Fruit fly (Drosophila melanogaster): ENCODE results near the gene CG12071.

CG12071 gene

dm6 chr3R:30855176-30855575 lies 25.7 kb downstream of the CG12071 start:
- no peak for TF ChIP-seq Hmr (GFP tag; optimal IDR thresholded peaks at IDR 0.05)
- TF ChIP-seq sens (GFP tag), result no peak
- TF ChIP-seq CG11696 (GFP tag; IDR thresholded peaks at IDR 0.05), result no peak
- peak; percentile 66 for TF ChIP-seq pros (GFP tag; optimal IDR thresholded peaks at IDR 0.05)
- peak; percentile 12 for TF ChIP-seq CG13894 (tag; optimal IDR thresholded peaks at IDR 0.05)
- peak; percentile 65 for TF ChIP-seq oc (tag; optimal IDR thresholded peaks at IDR 0.05)
- no peak for TF ChIP-seq HLH54F (GFP tag; optimal IDR thresholded peaks at IDR 0.05)
- TF ChIP-seq CG16863 (GFP tag; optimal IDR thresholded peaks at IDR 0.05), result no peak
- TF ChIP-seq CG16779 (GFP tag; IDR thresholded peaks at IDR 0.05), result no peak
- 0 out of 3 replicates have a peak, but pooled peaks have one; percentile 4 for TF ChIP-seq Optix (GFP tag; IDR thresholded peaks at IDR 0.05)
- TF ChIP-seq fd64A (GFP tag; optimal IDR thresholded peaks at IDR 0.05), result no peak
- no peak for TF ChIP-seq nmo (GFP tag; optimal IDR thresholded peaks at IDR 0.05)
- no peak for TF ChIP-seq ATbp (GFP tag; optimal IDR thresholded peaks at IDR 0.05)
- TF ChIP-seq Nf-YB (GFP tag; optimal IDR thresholded peaks at IDR 0.05), result peak; percentile 40
- no peak for TF ChIP-seq Drgx (GFP tag; IDR thresholded peaks at IDR 0.05)
- TF ChIP-seq Bgb (GFP tag; IDR thresholded peaks at IDR 0.05; ENCODE audit: partially characterized antibody), result no peak
- no peak for TF ChIP-seq CG17328 (GFP tag; IDR thresholded peaks at IDR 0.05)
- no peak for TF ChIP-seq HHEX (GFP tag; optimal IDR thresholded peaks at IDR 0.05)
- TF ChIP-seq CG6791 (GFP tag; IDR thresholded peaks at IDR 0.05; ENCODE audit: partially characterized antibody), result no peak
- no peak for TF ChIP-seq p53 (GFP tag; optimal IDR thresholded peaks at IDR 0.05)
- TF ChIP-seq tll (GFP tag; optimal IDR thresholded peaks at IDR 0.05), result peak in 1 of 2 experiments; percentile 84
- TF ChIP-seq Rx (GFP tag; IDR thresholded peaks at IDR 0.05), result no peak
- TF ChIP-seq Doc3 (GFP tag; IDR thresholded peaks at IDR 0.05; ENCODE audit: partially characterized antibody), result no peak
- TF ChIP-seq Xrp1 (GFP tag; IDR thresholded peaks at IDR 0.05), result no peak
- TF ChIP-seq gcm2 (GFP tag; optimal IDR thresholded peaks at IDR 0.05), result no peak
- TF ChIP-seq Fer2 (tag; optimal IDR thresholded peaks at IDR 0.05), result no peak
- no peak for TF ChIP-seq hth (optimal IDR thresholded peaks at IDR 0.05)
- no peak for TF ChIP-seq B-H2 (GFP tag; optimal IDR thresholded peaks at IDR 0.05)
- no peak for TF ChIP-seq ara (GFP tag; IDR thresholded peaks at IDR 0.05)
- no peak for TF ChIP-seq CG15601 (tag; optimal IDR thresholded peaks at IDR 0.05)
- no peak for TF ChIP-seq z (GFP tag; IDR thresholded peaks at IDR 0.05)
- no peak for TF ChIP-seq CoRest (tag; optimal IDR thresholded peaks at IDR 0.05)
- no peak for TF ChIP-seq sug (tag; optimal IDR thresholded peaks at IDR 0.05)
- no peak for TF ChIP-seq CHES-1-like (GFP tag; optimal IDR thresholded peaks at IDR 0.05)
- no peak for TF ChIP-seq exex (tag; optimal IDR thresholded peaks at IDR 0.05)
- TF ChIP-seq zen (tag; optimal IDR thresholded peaks at IDR 0.05), result peak; percentile 71
- no peak for TF ChIP-seq lola (GFP tag; optimal IDR thresholded peaks at IDR 0.05)

- TF ChIP-seq vvl (GFP tag; IDR thresholded peaks at IDR 0.05) (no peak), dysf (GFP tag; IDR thresholded peaks at IDR 0.05) (no peak), D19B (GFP tag; optimal IDR thresholded peaks at IDR 0.05) (no peak), mirr (GFP tag; optimal IDR thresholded peaks at IDR 0.05) (no peak), CG8281 (tag; optimal IDR thresholded peaks at IDR 0.05) (no peak), Oli (tag; optimal IDR thresholded peaks at IDR 0.05) (no peak), CG7786 (GFP tag; optimal IDR thresholded peaks at IDR 0.05) (no peak), Sin3A (optimal IDR thresholded peaks at IDR 0.05) (no peak), D (optimal IDR thresholded peaks at IDR 0.05) (peak; percentile 89), D (GFP tag; optimal IDR thresholded peaks at IDR 0.05) (no peak), Atf6 (GFP tag; IDR thresholded peaks at IDR 0.05) (no peak), CG2199 (GFP tag; IDR thresholded peaks at IDR 0.05) (no peak), sr (GFP tag; IDR thresholded peaks at IDR 0.05) (no peak), CG8359 (GFP tag; optimal IDR thresholded peaks at IDR 0.05; ENCODE audit: borderline replicate concordance) (no peak), seq (GFP tag; IDR thresholded peaks at IDR 0.05) (peak; percentile 49; the same call in 1 of the 2 replicates), CG16863 (GFP tag; optimal IDR thresholded peaks at IDR 0.05) (no peak), CG7372 (GFP tag; IDR thresholded peaks at IDR 0.05) (no peak), org-1 (GFP tag; optimal IDR thresholded peaks at IDR 0.05) (no peak)
Measured at dm6 chr3R:30851843-30852365, 28.9 kb downstream of the CG12071 start, which contains the start of gene tll. tll (plus strand) TSS chr3R:30852315.
